Fruit fly (Drosophila melanogaster): ENCODE data around the gene CG17754.

CG17754 gene

dm6 chrX:9250161-9250831, at the start of gene CG17754:
Gene CG17754 (plus strand): TSS chrX:9250420.
- no peak for TF ChIP-seq noc (tag; optimal IDR thresholded peaks at IDR 0.05)

- TF ChIP-seq noc (tag; optimal IDR thresholded peaks at IDR 0.05) = no peak
These were observed 49.1 kb upstream of the CG17754 start for dm6 chrX:9201080-9201479.

- peak; percentile 91 for TF ChIP-seq noc (tag; optimal IDR thresholded peaks at IDR 0.05)
These were observed 48.1 kb upstream of the CG17754 start for dm6 chrX:9201866-9202681.

- no peak for TF ChIP-seq noc (tag; optimal IDR thresholded peaks at IDR 0.05)
These were observed 39.4 kb upstream of the CG17754 start, which contains the start of gene SmydA-9 for dm6 chrX:9210787-9211186. Gene SmydA-9 (minus strand): TSS chrX:9210887.

- no peak for TF ChIP-seq noc (tag; optimal IDR thresholded peaks at IDR 0.05)
These were observed 35.6 kb upstream of the CG17754 start, which contains the start of gene Obp8a for dm6 chrX:9214576-9214975. Gene Obp8a (plus strand): TSS chrX:9214876.

dm6 chrX:9215485-9215884, 34.7 kb upstream of the CG17754 start, which contains the start of gene CG15368:
Gene CG15368 (plus strand): TSS chrX:9215785.
- TF ChIP-seq noc (tag; optimal IDR thresholded peaks at IDR 0.05) = no peak

- TF ChIP-seq noc (tag; optimal IDR thresholded peaks at IDR 0.05) = no peak
These were observed 33.6 kb upstream of the CG17754 start, which contains the start of gene CG15369 for dm6 chrX:9216572-9216971. Gene CG15369 (plus strand): TSS chrX:9216872.

dm6 chrX:9220434-9220833, 29.8 kb upstream of the CG17754 start:
- no peak for TF ChIP-seq noc (tag; optimal IDR thresholded peaks at IDR 0.05)

dm6 chrX:9223182-9223581, 27.0 kb upstream of the CG17754 start, which contains the start of gene t:
Gene t (minus strand): TSS chrX:9223257.
- peak; percentile 15 for TF ChIP-seq noc (tag; optimal IDR thresholded peaks at IDR 0.05)

dm6 chrX:9224423-9224822, 25.8 kb upstream of the CG17754 start:
- TF ChIP-seq noc (tag; optimal IDR thresholded peaks at IDR 0.05) = no peak

dm6 chrX:9225137-9225536, 25.1 kb upstream of the CG17754 start, which contains the start of gene CG15370:
Gene CG15370 (plus strand): TSS chrX:9225437.
- no peak for TF ChIP-seq noc (tag; optimal IDR thresholded peaks at IDR 0.05)

dm6 chrX:9226837-9227236, 23.4 kb upstream of the CG17754 start, which contains the start of gene Gr8a:
Gene Gr8a (plus strand): TSS chrX:9227137.
- TF ChIP-seq noc (tag; optimal IDR thresholded peaks at IDR 0.05) = no peak

dm6 chrX:9232199-9232598, 18.0 kb upstream of the CG17754 start, which contains the start of gene CG12121:
Gene CG12121 (minus strand): TSS chrX:9232378.
- TF ChIP-seq noc (tag; optimal IDR thresholded peaks at IDR 0.05) = no peak

dm6 chrX:9236485-9236884, 13.7 kb upstream of the CG17754 start, which contains the start of gene Ir8a:
Gene Ir8a (minus strand): TSS chrX:9236585.
- TF ChIP-seq noc (tag; optimal IDR thresholded peaks at IDR 0.05) = no peak

dm6 chrX:9243417-9243884, 6.8 kb upstream of the CG17754 start, which contains the start of the genes mxc and Larp7:
Gene mxc (minus strand): TSS chrX:9243467.
Gene Larp7 (plus strand): TSS chrX:9243817.
- TF ChIP-seq noc (tag; optimal IDR thresholded peaks at IDR 0.05) = no peak

- TF ChIP-seq noc (tag; optimal IDR thresholded peaks at IDR 0.05) = no peak
These were observed 2.9 kb upstream of the CG17754 start, which contains the start of the genes amx and Dsor1 for dm6 chrX:9247171-9247783. Gene amx (minus strand): TSS chrX:9247336. Gene Dsor1 (plus strand): TSS chrX:9247342.
